Worm (Caenorhabditis elegans) whole organism, early embryonic: ENCODE measurements around the gene C13A2.1.

Experiments
- B0310.2 ChIP-seq: sonication (generic microtip); optimal IDR thresholded peaks from 2 replicates; lab custom pipeline; 2016; ENCODE audit warnings: mild to moderate bottlenecking, missing genetic modification characterization, missing compliant biosample characterization
- F13C5.2 ChIP-seq: sonication (generic microtip); optimal IDR thresholded peaks from 2 replicates; lab custom pipeline; 2017; ENCODE audit warnings: mild to moderate bottlenecking, missing genetic modification characterization, inconsistent platforms, missing compliant biosample characterization
- aly-1 ChIP-seq: sonication (generic microtip); optimal IDR thresholded peaks from 2 replicates; lab custom pipeline; 2016; ENCODE audit warnings: missing genetic modification characterization, missing compliant biosample characterization
- ama-1 ChIP-seq: fragments of 150-350 bp; optimal IDR thresholded peaks from 2 replicates; lab custom pipeline; 2014
- ceh-13 ChIP-seq: fragments of 200-800 bp; sonication (Bioruptor generic); optimal IDR thresholded peaks from 2 replicates; lab custom pipeline; 2018; ENCODE audit warnings: mild to moderate bottlenecking, missing genetic modification characterization, missing compliant biosample characterization
- ceh-36 ChIP-seq: sonication (generic microtip); optimal IDR thresholded peaks from 2 replicates; lab custom pipeline; 2016; ENCODE audit warnings: missing genetic modification characterization, inconsistent platforms, missing compliant biosample characterization
- ets-7 ChIP-seq: sonication (generic microtip); optimal IDR thresholded peaks from 2 replicates; lab custom pipeline; 2016; ENCODE audit warnings: missing genotype, missing genetic modification characterization, missing compliant biosample characterization
- flt-1 ChIP-seq: fragments of 200-800 bp; sonication (Bioruptor generic); IDR thresholded peaks from 2 replicates; pipeline ENCODE4 v1.3.6; 2022; ENCODE audit warnings: missing genetic modification characterization, missing compliant biosample characterization
- hmbx-1 ChIP-seq: sonication (generic microtip); optimal IDR thresholded peaks from 2 replicates; lab custom pipeline; 2016; ENCODE audit warnings: mild to moderate bottlenecking, missing genetic modification characterization, missing compliant biosample characterization
- hmg-4 ChIP-seq: fragments of 200-800 bp; sonication (Bioruptor generic); optimal IDR thresholded peaks from 2 replicates; lab custom pipeline; 2018; ENCODE audit warnings: mild to moderate bottlenecking, missing genetic modification characterization, missing compliant biosample characterization
- hnd-1 ChIP-seq: sonication (generic microtip); optimal IDR thresholded peaks from 2 replicates; lab custom pipeline; 2016; ENCODE audit warnings: missing genetic modification characterization, missing compliant biosample characterization
- pes-1 ChIP-seq: fragments of 200-800 bp; sonication (Bioruptor generic); IDR thresholded peaks from 2 replicates; pipeline ENCODE4 v1.3.6; 2022; ENCODE audit warnings: missing genetic modification reagents, missing genetic modification characterization, missing compliant biosample characterization
- scrt-1 ChIP-seq: fragments of 200-800 bp; sonication (Bioruptor generic); IDR thresholded peaks from 2 replicates; pipeline ENCODE4 v1.3.6; 2022; ENCODE audit warnings: missing genetic modification characterization, missing compliant biosample characterization
- sea-1 ChIP-seq: fragments of 200-800 bp; sonication (Bioruptor generic); conservative IDR thresholded peaks from 2 replicates; pipeline ENCODE4 v1.3.6; 2022; ENCODE audit warnings: missing genetic modification characterization, missing compliant biosample characterization
- tbx-11 ChIP-seq: fragments of 200-800 bp; sonication (Bioruptor generic); IDR thresholded peaks from 2 replicates; pipeline ENCODE4 v1.3.6; 2022; ENCODE audit warnings: missing genetic modification characterization, missing compliant biosample characterization
- tbx-37 ChIP-seq: fragments of 200-800 bp; sonication (Bioruptor generic); conservative IDR thresholded peaks from 2 replicates; pipeline ENCODE4 v1.3.6; 2022; ENCODE audit warnings: missing genetic modification reagents, missing genetic modification characterization, missing compliant biosample characterization
- tra-4 ChIP-seq: sonication (generic microtip); optimal IDR thresholded peaks from 2 replicates; lab custom pipeline; 2017; ENCODE audit warnings: missing genetic modification characterization, missing compliant biosample characterization

C13A2.1 gene

DNA sequence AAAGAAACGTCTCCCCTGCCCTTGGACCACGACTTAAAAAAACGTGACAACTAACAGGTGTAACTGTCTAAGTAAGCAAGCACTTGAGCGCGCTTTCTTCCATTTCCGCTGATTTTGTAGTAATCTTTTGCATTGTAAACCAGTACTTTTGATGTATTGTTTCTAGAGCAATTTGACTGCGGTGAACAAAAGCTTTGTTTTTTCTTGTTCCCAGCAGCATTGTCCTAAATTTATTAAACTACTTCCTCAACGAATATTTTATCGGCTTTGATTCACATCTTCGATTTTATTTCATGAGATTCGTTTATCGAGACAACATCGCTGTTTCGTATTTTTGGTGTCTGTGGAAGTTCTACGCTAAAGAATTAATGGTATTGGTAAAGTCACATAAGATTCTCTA, at the start of gene C13A2.1:
C13A2.1 (plus strand) TSS at position 301 of the 400 bp plus-strand sequence.
- no peak for TF ChIP-seq ceh-36 (tag; lab: Kevin White, UChicago)
- TF ChIP-seq pes-1 (GFP tag; lab: Robert Waterston, UW) = no peak

DNA sequence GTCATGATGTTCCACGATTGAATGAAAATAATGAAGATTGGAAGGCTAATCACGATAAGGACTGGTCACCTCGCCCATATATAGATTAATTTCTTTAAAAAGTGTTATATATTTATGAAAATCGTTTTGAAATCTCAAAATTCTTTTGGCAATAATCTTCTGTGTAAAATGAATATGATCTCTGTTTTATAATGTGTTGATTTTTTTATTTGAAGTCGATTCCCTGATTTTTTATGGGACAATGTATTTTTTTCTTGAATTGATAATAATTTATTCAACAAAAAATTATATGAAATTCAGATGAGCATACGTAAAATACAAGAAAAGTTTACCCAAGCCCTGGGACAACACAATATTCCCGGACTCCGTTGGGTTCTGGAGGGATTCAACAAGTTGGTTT, 49.3 kb upstream of the C13A2.1 start, which contains the start of gene C05C8.1:
C05C8.1 (plus strand) TSS at position 301 of the 400 bp plus-strand sequence.
- TF ChIP-seq F13C5.2 (tag; lab: Kevin White, UChicago) = no peak
- TF ChIP-seq B0310.2 = no peak
- TF ChIP-seq scrt-1 (GFP tag; lab: Robert Waterston, UW) = no peak
- no peak for TF ChIP-seq ama-1 (lab: Kevin White, UChicago)
- TF ChIP-seq tbx-11 (GFP tag; lab: Robert Waterston, UW) = no peak

DNA sequence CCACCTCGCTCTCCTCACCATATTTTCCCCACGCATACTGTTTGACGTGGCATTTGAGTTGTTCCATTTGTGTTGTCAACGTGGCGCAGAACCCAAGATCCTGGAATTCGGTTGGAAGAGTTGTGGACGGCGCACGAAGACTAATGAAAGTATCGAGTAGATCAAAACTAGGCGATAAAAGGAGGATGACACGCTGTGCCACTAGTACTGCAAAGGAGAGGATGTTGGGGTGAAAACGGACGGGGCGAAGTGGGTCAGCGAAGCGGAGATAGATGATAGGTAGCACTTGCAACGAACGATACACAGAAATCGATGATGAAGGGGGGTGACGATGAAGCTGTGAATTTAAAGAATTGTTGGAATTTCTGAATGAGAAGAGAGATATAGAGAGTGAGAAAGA, 41.8 kb upstream of the C13A2.1 start, which contains the start of gene C05C8.7:
C05C8.7 (minus strand) TSS at position 100 of the 400 bp plus-strand sequence.
- TF ChIP-seq ceh-36 (tag; lab: Kevin White, UChicago) (no peak), tbx-11 (GFP tag; lab: Robert Waterston, UW) (no peak), pes-1 (GFP tag; lab: Robert Waterston, UW) (no peak), flt-1 (GFP tag; lab: Robert Waterston, UW) (no peak), tbx-37 (no peak)

DNA sequence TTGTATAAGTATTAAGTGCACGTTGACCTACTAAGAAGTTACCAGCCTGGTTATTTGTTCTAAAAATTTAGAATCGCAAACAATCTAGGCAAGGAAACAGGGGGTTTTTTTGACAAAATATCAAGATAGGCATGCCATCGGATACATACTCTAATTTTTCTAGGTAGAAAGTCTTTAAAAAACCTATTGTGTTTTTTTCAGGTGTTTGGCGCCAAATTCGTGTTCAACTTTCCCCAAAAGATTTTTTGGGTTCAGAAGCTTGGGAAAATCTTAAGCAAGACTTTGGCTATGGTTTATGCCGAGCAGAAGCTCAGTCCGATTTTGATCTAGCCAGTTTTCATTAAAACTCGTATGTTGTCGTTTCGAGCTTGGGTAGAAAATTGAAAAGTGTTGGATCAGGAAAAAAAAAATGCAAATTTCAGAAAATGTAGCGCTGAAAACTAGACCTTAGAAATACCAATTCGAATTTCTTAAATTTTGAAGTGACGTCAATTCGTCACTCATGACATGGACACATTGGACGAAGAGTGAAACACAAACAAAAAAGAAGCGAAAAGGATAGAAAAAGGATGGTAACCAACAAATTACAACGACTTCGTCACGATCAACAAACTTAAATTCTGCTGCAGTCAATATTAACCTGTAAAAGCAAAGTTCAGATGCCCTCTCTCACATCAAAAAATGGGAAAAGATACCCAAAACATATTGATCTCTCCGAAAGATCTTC, 40.4 kb upstream of the C13A2.1 start:
- no peak for TF ChIP-seq hmg-4 (GFP tag; lab: Kevin White, UChicago)
- TF ChIP-seq ama-1 (lab: Kevin White, UChicago) = no peak
- TF ChIP-seq sea-1 (GFP tag; lab: Robert Waterston, UW) = no peak
- no peak for TF ChIP-seq F13C5.2 (tag; lab: Kevin White, UChicago)
- TF ChIP-seq flt-1 (GFP tag; lab: Robert Waterston, UW) = no peak
- TF ChIP-seq ceh-36 (tag; lab: Kevin White, UChicago) = no peak
- TF ChIP-seq ets-7 (tag; lab: Kevin White, UChicago) = no peak
- no peak for TF ChIP-seq aly-1
- no peak for TF ChIP-seq tbx-37
- TF ChIP-seq hmbx-1 (tag; lab: Kevin White, UChicago) = no peak
- TF ChIP-seq pes-1 (GFP tag; lab: Robert Waterston, UW) = no peak
- no peak for TF ChIP-seq hnd-1
- no peak for TF ChIP-seq tra-4 (tag; lab: Kevin White, UChicago)
- TF ChIP-seq scrt-1 (GFP tag; lab: Robert Waterston, UW) = no peak

ce11 chrV:7255095-7255494, 33.7 kb upstream of the C13A2.1 start, which contains the start of gene C05C8.8:
TSS of gene C05C8.8 (minus strand) at chrV:7255195.
- TF ChIP-seq tbx-37 (no peak), flt-1 (GFP tag; lab: Robert Waterston, UW) (no peak), aly-1 (no peak), ceh-36 (tag; lab: Kevin White, UChicago) (no peak), F13C5.2 (tag; lab: Kevin White, UChicago) (no peak), hmbx-1 (tag; lab: Kevin White, UChicago) (no peak), tra-4 (tag; lab: Kevin White, UChicago) (no peak), hnd-1 (no peak), B0310.2 (no peak), pes-1 (GFP tag; lab: Robert Waterston, UW) (no peak), sea-1 (GFP tag; lab: Robert Waterston, UW) (no peak), ceh-13 (GFP tag; lab: Kevin White, UChicago) (no peak), ama-1 (lab: Kevin White, UChicago) (no peak), tbx-11 (GFP tag; lab: Robert Waterston, UW) (no peak), ets-7 (tag; lab: Kevin White, UChicago) (no peak), hmg-4 (GFP tag; lab: Kevin White, UChicago) (no peak)

- TF ChIP-seq tra-4 (tag; lab: Kevin White, UChicago) (no peak), ama-1 (lab: Kevin White, UChicago) (no peak), F13C5.2 (tag; lab: Kevin White, UChicago) (no peak), flt-1 (GFP tag; lab: Robert Waterston, UW) (no peak), B0310.2 (no peak), tbx-11 (GFP tag; lab: Robert Waterston, UW) (no peak), aly-1 (no peak), tbx-37 (no peak), ets-7 (tag; lab: Kevin White, UChicago) (no peak), ceh-36 (tag; lab: Kevin White, UChicago) (no peak), sea-1 (GFP tag; lab: Robert Waterston, UW) (no peak), scrt-1 (GFP tag; lab: Robert Waterston, UW) (no peak), hnd-1 (no peak), pes-1 (GFP tag; lab: Robert Waterston, UW) (no peak)
Measured at ce11 chrV:7258965-7259364, 29.8 kb upstream of the C13A2.1 start, which contains the start of gene C13A2.12. TSS of gene C13A2.12 (plus strand) at chrV:7259265.

- TF ChIP-seq hmbx-1 (tag; lab: Kevin White, UChicago) (no peak), tra-4 (tag; lab: Kevin White, UChicago) (no peak), tbx-11 (GFP tag; lab: Robert Waterston, UW) (no peak), B0310.2 (no peak), aly-1 (no peak), ama-1 (lab: Kevin White, UChicago) (no peak), hmg-4 (GFP tag; lab: Kevin White, UChicago) (no peak), ceh-13 (GFP tag; lab: Kevin White, UChicago) (no peak), sea-1 (GFP tag; lab: Robert Waterston, UW) (no peak), tbx-37 (no peak), ceh-36 (tag; lab: Kevin White, UChicago) (no peak), hnd-1 (no peak), F13C5.2 (tag; lab: Kevin White, UChicago) (no peak), ets-7 (tag; lab: Kevin White, UChicago) (no peak)
Measured at ce11 chrV:7264042-7264441, 24.8 kb upstream of the C13A2.1 start, which contains the start of gene C13A2.9. TSS of gene C13A2.9 (minus strand) at chrV:7264142.
